Fruit fly (Drosophila melanogaster): Measurements from ENCODE around the gene CG8750.

Gene CG8750

DNA sequence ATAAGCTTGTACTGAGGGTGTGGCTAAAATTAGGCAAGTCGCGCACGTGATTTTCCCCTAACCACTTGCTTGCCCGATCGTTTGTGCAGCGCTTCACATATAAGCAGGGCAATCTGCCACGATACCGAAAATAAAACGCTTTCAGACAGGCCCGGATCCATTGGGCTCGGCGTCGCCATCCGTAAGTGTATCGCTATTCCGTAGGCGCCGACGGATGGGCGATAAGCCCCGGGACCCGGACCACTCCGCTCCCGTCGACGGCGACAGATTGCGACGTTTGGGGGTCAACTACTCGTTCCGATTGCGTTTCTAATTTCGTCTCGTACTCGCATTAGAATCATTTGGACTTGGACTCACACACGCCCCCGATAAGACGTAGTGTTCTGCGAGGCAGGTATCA is 19.6 kb upstream of the CG8750 start:
- TF ChIP-seq NfI (GFP tag; optimal IDR thresholded peaks at IDR 0.05) (peak; percentile 87), CG18011 (GFP tag; optimal IDR thresholded peaks at IDR 0.05) (peak; percentile 67), CG1024 (GFP tag; IDR thresholded peaks at IDR 0.05) (no peak), Abd-B (GFP tag; optimal IDR thresholded peaks at IDR 0.05) (peak; percentile 71), danr (GFP tag; IDR thresholded peaks at IDR 0.05) (peak; percentile 83), run (tag; optimal IDR thresholded peaks at IDR 0.05) (peak; percentile 4), Hmx (GFP tag; optimal IDR thresholded peaks at IDR 0.05) (peak; percentile 32), CG10431 (GFP tag; optimal IDR thresholded peaks at IDR 0.05) (no peak), CG7357 (GFP tag; IDR thresholded peaks at IDR 0.05) (peak; percentile 78; the same call in 2 of the 3 replicates), cg (GFP tag; optimal IDR thresholded peaks at IDR 0.05) (no peak), br (optimal IDR thresholded peaks at IDR 0.05) (no peak), CG6254 (GFP tag; optimal IDR thresholded peaks at IDR 0.05) (no peak), Xbp1 (GFP tag; optimal IDR thresholded peaks at IDR 0.05) (peak; percentile 94), repo (GFP tag; optimal IDR thresholded peaks at IDR 0.05) (no peak), CG12104 (GFP tag; optimal IDR thresholded peaks at IDR 0.05) (no peak), ewg (GFP tag; optimal IDR thresholded peaks at IDR 0.05) (peak; percentile 69), Sox100B (GFP tag; optimal IDR thresholded peaks at IDR 0.05) (no peak), mam (GFP tag; optimal IDR thresholded peaks at IDR 0.05) (peak; percentile 95), Deaf1 (tag; optimal IDR thresholded peaks at IDR 0.05) (no peak), lab (GFP tag; optimal IDR thresholded peaks at IDR 0.05) (no peak), Fer1 (GFP tag; optimal IDR thresholded peaks at IDR 0.05) (no peak), CG1233 (GFP tag; optimal IDR thresholded peaks at IDR 0.05) (peak; percentile 88), CG11695 (GFP tag; IDR thresholded peaks at IDR 0.05) (peak; percentile 75), CG11398 (GFP tag; optimal IDR thresholded peaks at IDR 0.05) (peak; percentile 69), dan (GFP tag; IDR thresholded peaks at IDR 0.05) (peak; percentile 84), zen (tag; optimal IDR thresholded peaks at IDR 0.05) (no peak), btn (GFP tag; optimal IDR thresholded peaks at IDR 0.05) (peak; percentile 9), CG16815 (GFP tag; optimal IDR thresholded peaks at IDR 0.05) (peak; percentile 81), bsh (GFP tag; optimal IDR thresholded peaks at IDR 0.05) (peak in 1 of 2 experiments; percentile 85), CG6813 (GFP tag; optimal IDR thresholded peaks at IDR 0.05) (peak; percentile 35), Hr78 (GFP tag; optimal IDR thresholded peaks at IDR 0.05) (peak in 1 of 2 experiments; percentile 75), CG3838 (GFP tag; optimal IDR thresholded peaks at IDR 0.05) (peak; percentile 66), E2f1 (GFP tag; IDR thresholded peaks at IDR 0.05) (peak; percentile 82), gfzf (GFP tag; optimal IDR thresholded peaks at IDR 0.05) (no peak), CG10959 (GFP tag; IDR thresholded peaks at IDR 0.05) (no peak), CG8388 (GFP tag; optimal IDR thresholded peaks at IDR 0.05) (peak; percentile 58), pnt (GFP tag; optimal IDR thresholded peaks at IDR 0.05) (peak; percentile 90), sug (tag; optimal IDR thresholded peaks at IDR 0.05) (peak; percentile 99), HHEX (GFP tag; optimal IDR thresholded peaks at IDR 0.05) (peak; percentile 69), sisA (GFP tag; IDR thresholded peaks at IDR 0.05) (no peak; the same call in 1 of the 2 replicates), HmgD (GFP tag; optimal IDR thresholded peaks at IDR 0.05) (no peak), crc (GFP tag; optimal IDR thresholded peaks at IDR 0.05) (peak; percentile 58), CG3163 (GFP tag; optimal IDR thresholded peaks at IDR 0.05) (peak; percentile 74), CG10462 (GFP tag; optimal IDR thresholded peaks at IDR 0.05) (peak; percentile 56), Hr39 (optimal IDR thresholded peaks at IDR 0.05) (no peak), CG17568 (GFP tag; optimal IDR thresholded peaks at IDR 0.05) (no peak), NC2β (GFP tag; optimal IDR thresholded peaks at IDR 0.05) (peak; percentile 68), knrl (GFP tag; IDR thresholded peaks at IDR 0.05; ENCODE audit: partially characterized antibody) (peak; percentile 81), CG7963 (GFP tag; IDR thresholded peaks at IDR 0.05; ENCODE audit: partially characterized antibody) (peak; percentile 55; the same call in 2 of the 3 replicates), chinmo (GFP tag; IDR thresholded peaks at IDR 0.05; ENCODE audit: partially characterized antibody) (peak; percentile 99), CG5953 (GFP tag; IDR thresholded peaks at IDR 0.05) (peak; percentile 92)

All from whole organism, embryonic.